Fruit fly (Drosophila melanogaster) whole organism, wandering third instar larva: Measurements from ENCODE around the gene CG18262.

Experiments
- CG9705 ChIP-seq: fragments of 200-800 bp; sonication (Bioruptor generic); optimal IDR thresholded peaks from 2 replicates; lab custom pipeline; 2018; ENCODE audit warnings: missing biosample characterization, mild to moderate bottlenecking, missing genetic modification characterization
- Dif ChIP-seq: fragments of 200-275, 200-300 bp; sonication (Bioruptor generic); optimal IDR thresholded peaks from 2 replicates; lab custom pipeline; 2018; ENCODE audit warnings: missing biosample characterization, missing genetic modification characterization; ENCODE audit not compliant: partially characterized antibody
- GATAd ChIP-seq: sonication (Bioruptor generic); optimal IDR thresholded peaks from 2 replicates; lab custom pipeline; 2016; ENCODE audit warnings: missing biosample characterization, missing genetic modification characterization
- HLH106 ChIP-seq: fragments of 200-800 bp; optimal IDR thresholded peaks from 3 replicates; lab custom pipeline; 2019; ENCODE audit warnings: missing biosample characterization, mild to moderate bottlenecking, missing genetic modification characterization, moderate library complexity
- Hr78 ChIP-seq: fragments of >200 bp; optimal IDR thresholded peaks from 2 replicates; lab custom pipeline; 2017; ENCODE audit warnings: missing biosample characterization, missing genetic modification characterization
- Myc ChIP-seq: fragments of >200 bp; optimal IDR thresholded peaks from 2 replicates; lab custom pipeline; 2017
- N ChIP-seq: fragments of >200 bp; optimal IDR thresholded peaks from 2 replicates; lab custom pipeline; 2018; ENCODE audit warnings: missing biosample characterization, missing external identifiers, missing genetic modification characterization
- OdsH ChIP-seq: fragments of 200-800 bp; sonication (Bioruptor generic); optimal IDR thresholded peaks from 2 replicates; lab custom pipeline; 2016; ENCODE audit warnings: missing biosample characterization, mild to moderate bottlenecking, missing genetic modification characterization
- Sp1 ChIP-seq: fragments of 200-800 bp; sonication (Bioruptor generic); optimal IDR thresholded peaks from 3 replicates; lab custom pipeline; 2019; ENCODE audit warnings: missing biosample characterization, mild to moderate bottlenecking, missing genetic modification characterization, moderate library complexity
- h ChIP-seq: fragments of 200-800 bp; sonication (Bioruptor generic); optimal IDR thresholded peaks from 3 replicates; lab custom pipeline; 2016; ENCODE audit warnings: missing biosample characterization, mild to moderate bottlenecking, missing genetic modification characterization
- lola ChIP-seq: fragments of >200 bp; optimal IDR thresholded peaks from 2 replicates; lab custom pipeline; 2017; ENCODE audit warnings: missing biosample characterization, missing genetic modification characterization
- pan ChIP-seq: fragments of >200 bp; optimal IDR thresholded peaks from 2 replicates; lab custom pipeline; 2017
- psq ChIP-seq: fragments of 200-800 bp; sonication (Bioruptor generic); optimal IDR thresholded peaks from 3 replicates; lab custom pipeline; 2017; ENCODE audit warnings: missing biosample characterization, mild to moderate bottlenecking, missing genetic modification characterization, moderate library complexity
- sv ChIP-seq: fragments of 200-800 bp; sonication (Bioruptor generic); optimal IDR thresholded peaks from 3 replicates; lab custom pipeline; 2016; ENCODE audit warnings: missing biosample characterization, missing genetic modification characterization

DNA sequence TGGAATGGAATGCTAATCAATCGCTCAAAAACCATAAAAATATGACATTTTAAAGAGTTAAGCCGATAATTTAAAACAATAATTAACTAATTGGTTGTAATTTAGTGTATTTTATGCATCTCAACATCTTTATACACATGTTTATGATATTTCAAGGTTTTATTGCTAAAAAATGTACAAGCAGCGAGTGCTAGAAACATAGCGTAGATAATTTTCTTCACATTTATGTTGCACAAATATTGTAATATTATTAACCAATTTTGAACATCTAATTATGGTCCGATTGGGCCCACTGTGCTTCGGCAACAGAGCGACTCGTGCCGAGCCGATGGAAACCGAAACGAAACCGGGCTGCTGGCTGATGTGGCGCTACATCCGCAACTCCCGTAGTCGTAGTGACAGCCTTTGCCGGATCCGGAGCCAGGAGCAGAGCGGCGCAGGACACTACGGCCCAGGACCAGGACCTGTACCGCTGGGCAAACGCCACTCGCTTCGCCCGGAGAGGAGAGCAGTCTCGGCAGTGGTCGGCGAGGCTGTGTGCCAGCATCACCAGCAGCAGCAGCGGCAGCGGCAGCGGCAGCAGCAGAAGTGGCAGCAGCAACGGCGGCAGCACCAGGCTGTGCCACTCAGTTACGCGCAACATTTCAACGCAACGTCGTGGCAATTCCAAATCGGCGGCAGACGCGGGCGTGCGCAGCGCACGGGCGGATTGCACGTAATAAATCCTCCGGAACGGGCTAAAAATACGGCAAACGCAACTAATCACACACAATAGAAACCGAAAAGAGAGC is 25.6 kb downstream of the CG18262 start, which contains the start of gene sdt:
- no peak for TF ChIP-seq Dif (GFP tag; lab: Kevin White, UChicago)
- no peak for TF ChIP-seq h
- TF ChIP-seq psq: no peak
- TF ChIP-seq N (GFP tag; lab: Kevin White, UChicago): no peak
- no peak for TF ChIP-seq Sp1 (GFP tag; lab: Kevin White, UChicago)
- no peak for TF ChIP-seq OdsH (GFP tag; lab: Kevin White, UChicago)
- TF ChIP-seq sv (GFP tag; lab: Kevin White, UChicago): no peak
- no peak for TF ChIP-seq Hr78
- no peak for TF ChIP-seq CG9705 (GFP tag; lab: Kevin White, UChicago)
- no peak for TF ChIP-seq lola (GFP tag; lab: Kevin White, UChicago)
- no peak for TF ChIP-seq HLH106 (tag; lab: Kevin White, UChicago)
- no peak for TF ChIP-seq Myc (lab: Kevin White, UChicago)
- no peak for TF ChIP-seq GATAd (GFP tag; lab: Kevin White, UChicago)
- TF ChIP-seq pan (lab: Kevin White, UChicago): no peak
